Worm (Caenorhabditis elegans) whole organism, young adult: ENCODE measurements around the gene mpz-3.
A peak's percentile ranks its signal among the peaks of the same experiment; 100 is the strongest.

Experiments used
- B0336.3 ChIP-seq: fragments of 200-800 bp; sonication (Bioruptor generic); IDR thresholded peaks from 2 replicates; pipeline ENCODE4 v1.3.6; 2022; ENCODE audit warnings: missing genetic modification characterization, missing compliant biosample characterization
- F10E7.11 ChIP-seq: sonication (generic microtip); optimal IDR thresholded peaks from 2 replicates; lab custom pipeline; 2017; ENCODE audit warnings: mild to moderate bottlenecking, missing genetic modification characterization, moderate library complexity, missing compliant biosample characterization
- F23B12.7 ChIP-seq: sonication (generic microtip); optimal IDR thresholded peaks from 2 replicates; lab custom pipeline; 2017; ENCODE audit warnings: missing genetic modification characterization, mild to moderate bottlenecking, missing compliant biosample characterization, antibody characterized with exemption, moderate library complexity; ENCODE audit not compliant: insufficient read depth
- F37B4.10 ChIP-seq: fragments of 200-800 bp; sonication (Bioruptor generic); IDR thresholded peaks from 2 replicates; pipeline ENCODE4 v1.3.6; 2022; ENCODE audit warnings: missing genetic modification characterization, missing compliant biosample characterization
- F39B2.1 ChIP-seq: fragments of 200-800 bp; sonication (Bioruptor generic); IDR thresholded peaks from 2 replicates; pipeline ENCODE4 v1.3.6; 2022; ENCODE audit warnings: missing genetic modification reagents, missing genetic modification characterization, missing compliant biosample characterization
- F52B5.7 ChIP-seq: sonication (generic microtip); optimal IDR thresholded peaks from 2 replicates; lab custom pipeline; 2016; ENCODE audit warnings: mild to moderate bottlenecking, missing genetic modification characterization, missing compliant biosample characterization
- F57A8.1 ChIP-seq: fragments of 200-800 bp; sonication (Bioruptor generic); optimal IDR thresholded peaks from 2 replicates; lab custom pipeline; 2018; ENCODE audit warnings: mild to moderate bottlenecking, missing genetic modification characterization, moderate library complexity, missing compliant biosample characterization
- Y53F4B.3 ChIP-seq: fragments of 200-800 bp; sonication (Bioruptor generic); IDR thresholded peaks from 2 replicates; pipeline ENCODE4 v1.3.6; 2022; ENCODE audit warnings: missing genetic modification reagents, missing genetic modification characterization, missing compliant biosample characterization
- Y56A3A.18 ChIP-seq: fragments of 200-800 bp; sonication (Bioruptor generic); IDR thresholded peaks from 2 replicates; pipeline ENCODE4 v1.3.6; 2022; ENCODE audit warnings: missing genetic modification reagents, missing genetic modification characterization, missing compliant biosample characterization
- Y67H2A.10 ChIP-seq: fragments of 200-800 bp; sonication (Bioruptor generic); conservative IDR thresholded peaks from 2 replicates; pipeline ENCODE4 v1.3.6; 2022; ENCODE audit warnings: missing genetic modification reagents, missing genetic modification characterization, missing compliant biosample characterization
- Y95B8A.8 ChIP-seq: fragments of 200-800 bp; sonication (Bioruptor generic); IDR thresholded peaks from 2 replicates; pipeline ENCODE4 v1.3.6; 2022; ENCODE audit warnings: missing genetic modification reagents, missing genetic modification characterization, missing compliant biosample characterization
- ZK185.1 ChIP-seq: sonication (generic microtip); optimal IDR thresholded peaks from 2 replicates; lab custom pipeline; 2016; ENCODE audit warnings: mild to moderate bottlenecking, missing genetic modification characterization, missing compliant biosample characterization; ENCODE audit not compliant: poor library complexity, severe bottlenecking
- aptf-2 ChIP-seq: fragments of 200-800 bp; sonication (Bioruptor generic); conservative IDR thresholded peaks from 2 replicates; pipeline ENCODE4 v1.3.6; 2022; ENCODE audit warnings: missing genetic modification reagents, missing genetic modification characterization, missing compliant biosample characterization
- aptf-3 ChIP-seq: fragments of 200-800 bp; sonication (Bioruptor generic); IDR thresholded peaks from 2 replicates; pipeline ENCODE4 v1.3.6; 2022; ENCODE audit warnings: missing genetic modification characterization, missing compliant biosample characterization
- attf-5 ChIP-seq: fragments of 200-800 bp; sonication (Bioruptor generic); optimal IDR thresholded peaks from 2 replicates; lab custom pipeline; 2018; ENCODE audit warnings: mild to moderate bottlenecking, missing genetic modification characterization, missing compliant biosample characterization
- bed-1 ChIP-seq: fragments of 200-800 bp; sonication (Bioruptor generic); IDR thresholded peaks from 2 replicates; pipeline ENCODE4 v1.3.6; 2022; ENCODE audit warnings: missing genetic modification reagents, missing genetic modification characterization, missing compliant biosample characterization
- ceh-27 ChIP-seq: fragments of 200-800 bp; sonication (Bioruptor generic); optimal IDR thresholded peaks from 2 replicates; lab custom pipeline; 2018; ENCODE audit warnings: mild to moderate bottlenecking, missing genetic modification characterization, moderate library complexity, missing compliant biosample characterization
- ceh-40 ChIP-seq: fragments of 200-800 bp; sonication (Bioruptor generic); IDR thresholded peaks from 2 replicates; pipeline ENCODE4 v1.3.6; 2022; ENCODE audit warnings: missing genetic modification characterization, missing compliant biosample characterization
- ceh-58 ChIP-seq: fragments of 200-800 bp; sonication (Bioruptor generic); IDR thresholded peaks from 2 replicates; pipeline ENCODE4 v1.3.6; 2022; ENCODE audit warnings: missing genetic modification characterization, missing compliant biosample characterization
- chd-7 ChIP-seq: sonication (generic microtip); optimal IDR thresholded peaks from 2 replicates; lab custom pipeline; 2016; ENCODE audit warnings: mild to moderate bottlenecking, missing genetic modification characterization, moderate library complexity, missing compliant biosample characterization
- dox-1 ChIP-seq: fragments of 200-800 bp; sonication (Bioruptor generic); IDR thresholded peaks from 2 replicates; pipeline ENCODE4 v1.3.6; 2022; ENCODE audit warnings: missing genetic modification reagents, missing genetic modification characterization, missing compliant biosample characterization
- ets-4 ChIP-seq: fragments of 200-800 bp; sonication (Bioruptor generic); optimal IDR thresholded peaks from 2 replicates; lab custom pipeline; 2018; ENCODE audit warnings: mild to moderate bottlenecking, missing genetic modification characterization, missing compliant biosample characterization
- him-1 ChIP-seq: sonication (generic microtip); optimal IDR thresholded peaks from 2 replicates; lab custom pipeline; 2016; ENCODE audit warnings: missing genotype, missing genetic modification reagents, missing genetic modification characterization, missing compliant biosample characterization
- lag-1 ChIP-seq: fragments of 200-800 bp; sonication (Bioruptor generic); IDR thresholded peaks from 2 replicates; pipeline ENCODE4 v1.3.6; 2022; ENCODE audit warnings: missing genetic modification reagents, missing genetic modification characterization, missing compliant biosample characterization
- let-526 ChIP-seq: fragments of 200-800 bp; sonication (Bioruptor generic); IDR thresholded peaks from 2 replicates; pipeline ENCODE4 v1.3.6; 2022; ENCODE audit warnings: missing genetic modification reagents, missing genetic modification characterization, missing compliant biosample characterization
- lin-54 ChIP-seq: fragments of 200-800 bp; sonication (Bioruptor generic); optimal IDR thresholded peaks from 2 replicates; lab custom pipeline; 2018; ENCODE audit warnings: mild to moderate bottlenecking, missing genetic modification characterization, missing compliant biosample characterization
- lsy-27 ChIP-seq: sonication (generic microtip); optimal IDR thresholded peaks from 2 replicates; lab custom pipeline; 2017; ENCODE audit warnings: missing genetic modification characterization, mild to moderate bottlenecking, missing compliant biosample characterization, antibody characterized with exemption, missing genotype, borderline replicate concordance; ENCODE audit not compliant: insufficient read depth
- madf-10 ChIP-seq: sonication (generic microtip); optimal IDR thresholded peaks from 2 replicates; lab custom pipeline; 2016; ENCODE audit warnings: mild to moderate bottlenecking, missing genetic modification characterization, missing compliant biosample characterization
- madf-3 ChIP-seq: fragments of 200-800 bp; sonication (Bioruptor generic); IDR thresholded peaks from 2 replicates; pipeline ENCODE4 v1.3.6; 2022; ENCODE audit warnings: missing genetic modification reagents, missing genetic modification characterization, missing compliant biosample characterization
- mel-28 ChIP-seq: sonication (generic microtip); optimal IDR thresholded peaks from 2 replicates; lab custom pipeline; 2016; ENCODE audit warnings: borderline replicate concordance, mild to moderate bottlenecking, missing genetic modification characterization, missing compliant biosample characterization
- mxl-1 ChIP-seq: sonication (generic microtip); optimal IDR thresholded peaks from 2 replicates; lab custom pipeline; 2016; ENCODE audit warnings: missing genetic modification characterization, missing compliant biosample characterization
- nfya-2 ChIP-seq: fragments of 200-800 bp; sonication (Bioruptor generic); IDR thresholded peaks from 2 replicates; pipeline ENCODE4 v1.3.6; 2022; ENCODE audit warnings: missing genetic modification reagents, missing genetic modification characterization, missing compliant biosample characterization
- nhr-120 ChIP-seq: fragments of 200-800 bp; sonication (Bioruptor generic); IDR thresholded peaks from 2 replicates; pipeline ENCODE4 v1.3.6; 2022; ENCODE audit warnings: missing genetic modification characterization, missing compliant biosample characterization
- nhr-27 ChIP-seq: fragments of 200-800 bp; sonication (Bioruptor generic); optimal IDR thresholded peaks from 2 replicates; lab custom pipeline; 2018; ENCODE audit warnings: mild to moderate bottlenecking, missing genetic modification characterization, moderate library complexity, missing compliant biosample characterization
- nhr-80 ChIP-seq: sonication (generic microtip); optimal IDR thresholded peaks from 2 replicates; lab custom pipeline; 2016; ENCODE audit warnings: missing genetic modification characterization, missing compliant biosample characterization
- rpc-1 ChIP-seq, 2 experiments: fragments of 150-350 bp in 1 of 2; sonication (generic microtip) in 1 of 2; optimal IDR thresholded peaks; 2 replicates each; lab custom pipeline; 2014 to 2018; ENCODE audit warnings: missing biosample characterization in 1 of 2, missing genetic modification characterization in 1 of 2, missing genetic modification reagents in 1 of 2, missing genotype in 1 of 2
- snpc-1.1 ChIP-seq: sonication (generic microtip); optimal IDR thresholded peaks from 2 replicates; lab custom pipeline; 2017; ENCODE audit warnings: missing genetic modification characterization, mild to moderate bottlenecking, missing compliant biosample characterization, antibody characterized with exemption, moderate library complexity, missing genotype, missing genetic modification reagents; ENCODE audit not compliant: insufficient read depth
- snpc-4 ChIP-seq, 5 experiments: fragments of 150-350 bp in 1 of 5; sonication (generic microtip) in 4 of 5; optimal IDR thresholded peaks; 2 replicates each; lab custom pipeline; 2014 to 2018; ENCODE audit warnings: missing genetic modification characterization in 5 of 5, missing biosample characterization in 3 of 5, antibody characterized with exemption in 2 of 5, mild to moderate bottlenecking in 2 of 5, missing compliant biosample characterization in 2 of 5, missing genotype in 2 of 5, moderate library complexity in 2 of 5, missing genetic modification reagents in 1 of 5
- sptf-2 ChIP-seq: fragments of 200-800 bp; sonication (Bioruptor generic); optimal IDR thresholded peaks from 2 replicates; lab custom pipeline; 2018; ENCODE audit warnings: mild to moderate bottlenecking, missing genetic modification characterization, missing compliant biosample characterization
- unc-62 ChIP-seq: fragments of 150-350 bp; optimal IDR thresholded peaks from 2 replicates; lab custom pipeline; 2014; ENCODE audit warnings: missing biosample characterization, missing genetic modification reagents, missing genetic modification characterization
- zfh-2 ChIP-seq: fragments of 200-800 bp; sonication (Bioruptor generic); conservative IDR thresholded peaks from 2 replicates; pipeline ENCODE4 v1.3.6; 2022; ENCODE audit warnings: missing genetic modification reagents, missing genetic modification characterization, missing compliant biosample characterization
- zim-3 ChIP-seq: sonication (generic microtip); optimal IDR thresholded peaks from 2 replicates; lab custom pipeline; 2017; ENCODE audit warnings: mild to moderate bottlenecking, missing genetic modification characterization, moderate library complexity, missing compliant biosample characterization
- ztf-22 ChIP-seq: fragments of 200-800 bp; sonication (Bioruptor generic); optimal IDR thresholded peaks from 2 replicates; lab custom pipeline; 2018; ENCODE audit warnings: mild to moderate bottlenecking, missing genetic modification characterization, moderate library complexity, missing compliant biosample characterization

Gene mpz-3

DNA sequence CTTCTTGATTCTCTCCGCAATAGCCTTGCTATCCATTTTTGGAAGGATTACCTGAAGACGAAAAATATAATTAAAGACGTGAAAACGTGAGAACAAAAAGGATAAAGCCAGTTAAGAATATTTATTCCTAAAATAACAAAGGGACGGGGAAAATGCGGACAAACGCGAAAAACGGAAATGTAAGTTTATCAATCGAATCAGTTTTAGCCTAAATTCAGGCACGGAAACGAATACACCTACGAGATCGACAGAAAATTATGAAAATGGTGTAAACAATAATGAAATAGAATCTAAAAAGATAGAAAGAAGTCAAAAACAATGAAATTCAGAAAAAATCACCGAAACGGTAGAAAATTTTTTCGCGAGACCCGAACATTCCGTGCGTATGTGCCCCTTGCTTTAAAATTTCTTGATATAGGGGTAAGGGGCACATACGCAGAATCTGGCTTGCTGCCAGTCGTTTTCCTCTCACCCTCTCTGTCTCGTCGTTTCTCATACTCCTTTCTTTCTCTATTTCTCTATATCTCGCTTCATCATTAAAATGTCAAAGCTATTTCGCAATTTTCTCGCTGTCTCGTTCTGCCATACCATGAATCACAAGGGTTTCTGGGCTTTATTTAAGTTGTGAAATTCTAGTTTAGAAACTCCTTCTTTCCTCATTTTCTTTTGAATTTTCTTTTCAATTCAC, 23.6 kb upstream of the mpz-3 start, which contains the start of gene icd-1 (continued):
- TF ChIP-seq F37B4.10 (GFP tag; lab: Robert Waterston, UW) (no peak), Y67H2A.10 (GFP tag; lab: Robert Waterston, UW) (peak; percentile 85), F23B12.7 (tag; lab: Kevin White, UChicago) (peak; percentile 96), unc-62 (GFP tag; lab: Kevin White, UChicago) (peak; percentile 95), him-1 (peak; percentile 63), let-526 (GFP tag; lab: Robert Waterston, UW) (no peak), F57A8.1 (GFP tag; lab: Kevin White, UChicago) (no peak), snpc-1.1 (tag; lab: Kevin White, UChicago) (peak; percentile 77), B0336.3 (GFP tag; lab: Robert Waterston, UW) (peak; percentile 89), Y95B8A.8 (GFP tag; lab: Robert Waterston, UW) (peak; percentile 83), madf-10 (tag; lab: Kevin White, UChicago) (peak; percentile 79), nhr-120 (GFP tag; lab: Robert Waterston, UW) (no peak), mxl-1 (tag; lab: Kevin White, UChicago) (no peak), nhr-80 (peak; percentile 69), dox-1 (GFP tag; lab: Robert Waterston, UW) (peak; percentile 95), F52B5.7 (tag; lab: Kevin White, UChicago) (no peak), aptf-3 (GFP tag; lab: Robert Waterston, UW) (no peak), ets-4 (no peak), madf-3 (peak; percentile 89), zfh-2 (GFP tag; lab: Robert Waterston, UW) (peak; percentile 84), aptf-2 (GFP tag; lab: Robert Waterston, UW) (0 out of 2 replicates have a peak, but pooled peaks have one; percentile 13), sptf-2 (no peak), ceh-58 (GFP tag; lab: Robert Waterston, UW) (no peak), F39B2.1 (GFP tag; lab: Robert Waterston, UW) (no peak), F10E7.11 (tag; lab: Kevin White, UChicago) (peak; percentile 16), zim-3 (peak; percentile 44), mel-28 (tag; lab: Kevin White, UChicago) (no peak), lag-1 (GFP tag; lab: Robert Waterston, UW) (no peak), nfya-2 (GFP tag; lab: Robert Waterston, UW) (no peak), attf-5 (GFP tag; lab: Kevin White, UChicago) (peak; percentile 97), ceh-27 (peak; percentile 85), bed-1 (GFP tag; lab: Robert Waterston, UW) (no peak), chd-7 (tag; lab: Kevin White, UChicago) (peak; percentile 73), ZK185.1 (tag; lab: Kevin White, UChicago) (peak; percentile 86)

DNA sequence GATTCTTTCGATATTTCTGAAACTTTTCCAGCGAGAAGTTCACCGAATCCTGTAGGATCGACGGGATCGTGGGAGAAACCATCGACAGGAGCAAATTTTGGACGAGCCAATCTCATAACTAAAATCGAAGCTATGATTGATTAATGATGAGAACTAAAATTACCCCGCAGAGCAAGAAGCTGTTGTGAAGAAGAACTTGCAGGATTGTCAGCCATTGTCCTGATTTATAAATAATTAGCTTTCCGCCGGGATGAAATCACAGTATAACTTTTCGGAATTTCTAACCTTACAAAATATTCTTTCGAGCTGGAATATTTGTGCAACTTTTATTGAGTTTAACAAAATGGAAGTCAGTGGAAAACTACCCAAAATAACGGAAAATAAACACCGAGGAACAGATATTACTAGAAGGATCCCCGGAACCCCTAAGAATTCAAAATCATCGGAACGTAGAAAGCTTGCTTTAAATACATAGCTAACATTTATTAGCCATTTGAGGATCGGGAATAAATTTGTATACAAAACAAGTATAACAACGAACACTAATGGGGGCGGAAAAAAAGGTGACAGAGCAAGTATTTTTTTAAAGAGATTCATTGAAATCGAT, 22.2 kb upstream of the mpz-3 start, which contains the start of gene C56C10.7:
Gene C56C10.7, minus strand, starts transcription at position 312 of the 607 bp plus-strand sequence.
- TF ChIP-seq lin-54 (GFP tag; lab: Kevin White, UChicago) (peak; percentile 79), ztf-22 (no peak), nfya-2 (GFP tag; lab: Robert Waterston, UW) (peak; percentile 63; the same call in 1 of the 2 replicates), madf-3 (peak; percentile 94), rpc-1 (optimal IDR thresholded peaks at IDR 0.05; lab: Kevin White, UChicago) (no peak), rpc-1 (tag; optimal IDR thresholded peaks at IDR 0.05; lab: Kevin White, UChicago) (no peak), him-1 (peak; percentile 19), ceh-40 (GFP tag; lab: Robert Waterston, UW) (no peak; the same call in none of the 2 replicates), nhr-27 (tag; lab: Kevin White, UChicago) (peak; percentile 49), Y56A3A.18 (GFP tag; lab: Robert Waterston, UW) (peak; percentile 77), B0336.3 (GFP tag; lab: Robert Waterston, UW) (peak; percentile 94), lsy-27 (tag; lab: Kevin White, UChicago) (no peak), F39B2.1 (GFP tag; lab: Robert Waterston, UW) (peak; percentile 91), sptf-2 (no peak), ceh-27 (no peak), Y67H2A.10 (GFP tag; lab: Robert Waterston, UW) (no peak), snpc-4 (GFP tag; optimal IDR thresholded peaks at IDR 0.05; lab: Kevin White, UChicago) (peak; percentile 44), snpc-4 (tag; optimal IDR thresholded peaks at IDR 0.05; lab: Kevin White, UChicago) (peak in 2 of 4 experiments; percentile 30 to 61), Y53F4B.3 (GFP tag; lab: Robert Waterston, UW) (no peak), aptf-2 (GFP tag; lab: Robert Waterston, UW) (no peak)
